Worm (Caenorhabditis elegans): ENCODE measurements around the gene lbp-8.

DNA sequence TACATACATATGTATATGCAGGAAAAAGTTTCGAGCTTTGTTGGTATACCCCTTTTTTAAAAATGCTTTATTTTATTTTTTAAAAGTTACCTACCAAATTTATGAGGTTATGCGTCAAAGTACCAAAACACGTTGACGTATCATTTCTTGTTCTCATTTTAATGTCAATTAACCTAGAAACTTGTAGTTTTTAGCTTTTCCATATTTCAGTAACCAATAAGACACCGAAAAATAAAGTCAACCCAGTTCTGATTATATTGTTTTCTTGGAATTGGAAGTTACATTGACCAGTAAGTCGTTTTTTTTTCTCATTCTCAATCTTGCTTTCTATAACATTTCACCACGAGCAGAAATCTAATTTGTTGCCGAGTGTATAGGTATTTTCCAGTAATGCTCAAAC lies 46.3 kb downstream of the lbp-8 start, which contains the start of gene srw-145:
- TF ChIP-seq ztf-6 (GFP tag; IDR thresholded peaks at IDR 0.05) (no peak), K12H6.12 (tag; optimal IDR thresholded peaks at IDR 0.05) (no peak), unc-62 (GFP tag; optimal IDR thresholded peaks at IDR 0.05) (no peak)
